Worm (Caenorhabditis elegans): Measurements from ENCODE around the gene Y71H2AL.4.

DNA sequence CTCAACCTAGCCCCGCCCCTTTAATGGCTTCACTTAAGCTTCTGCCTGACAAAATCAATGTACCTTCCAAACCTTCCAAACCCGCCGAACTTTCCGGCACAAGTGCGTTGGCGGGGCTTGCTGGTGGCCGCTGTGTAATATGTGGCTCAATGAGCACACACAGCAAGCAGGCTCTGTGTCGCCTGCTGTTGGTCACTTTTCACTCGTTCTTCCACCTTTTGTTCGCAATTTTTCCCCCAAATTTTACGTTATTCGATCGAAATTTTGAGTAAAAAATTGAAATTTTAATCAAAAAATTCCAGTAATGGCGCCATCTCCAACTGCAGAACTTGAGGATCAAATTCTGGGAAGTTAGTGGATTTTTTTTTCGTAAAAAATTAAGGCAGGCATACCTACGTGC lies 14.4 kb downstream of the Y71H2AL.4 start, which contains the start of gene set-27:
- TF ChIP-seq lin-13 (tag; optimal IDR thresholded peaks at IDR 0.05) (no peak), nhr-28 (tag; optimal IDR thresholded peaks at IDR 0.05) (no peak), zip-8 (tag; optimal IDR thresholded peaks at IDR 0.05) (no peak), lin-32 (GFP tag; optimal IDR thresholded peaks at IDR 0.05) (no peak), flh-1 (GFP tag; optimal IDR thresholded peaks at IDR 0.05) (no peak), nhr-237 (tag; optimal IDR thresholded peaks at IDR 0.05) (no peak), mab-5 (tag; optimal IDR thresholded peaks at IDR 0.05) (no peak), ztf-11 (tag; optimal IDR thresholded peaks at IDR 0.05) (no peak), elt-1 (tag; optimal IDR thresholded peaks at IDR 0.05; ENCODE audit: borderline replicate concordance, insufficient read depth) (no peak), ceh-43 (GFP tag; optimal IDR thresholded peaks at IDR 0.05) (no peak)
